Worm (Caenorhabditis elegans): ENCODE results near the gene F41H10.1.

The F41H10.1 gene

ce11 chrIV:5354124-5354523 lies 28.6 kb upstream of the F41H10.1 start, which contains the start of gene Y4C6B.1:
Gene Y4C6B.1, plus strand, starts transcription at chrIV:5354488.
- TF ChIP-seq unc-55 (GFP tag; optimal IDR thresholded peaks at IDR 0.05) (peak; percentile 16), lsy-2 (tag; optimal IDR thresholded peaks at IDR 0.05) (peak in 1 of 2 experiments; percentile 87), crh-2 (tag; optimal IDR thresholded peaks at IDR 0.05) (no peak)

ce11 chrIV:5354564-5354963 lies 28.1 kb upstream of the F41H10.1 start:
- no peak for TF ChIP-seq R02D3.7 (tag; optimal IDR thresholded peaks at IDR 0.05)
- TF ChIP-seq unc-55 (GFP tag; optimal IDR thresholded peaks at IDR 0.05), result no peak
- TF ChIP-seq sma-3 (GFP tag; optimal IDR thresholded peaks at IDR 0.05), result no peak
- no peak for TF ChIP-seq nhr-25 (tag; optimal IDR thresholded peaks at IDR 0.05)
- TF ChIP-seq crh-2 (tag; optimal IDR thresholded peaks at IDR 0.05), result no peak
- no peak for TF ChIP-seq F13H6.1 (tag; optimal IDR thresholded peaks at IDR 0.05)
- TF ChIP-seq nhr-6 (tag; optimal IDR thresholded peaks at IDR 0.05), result no peak
- no peak for TF ChIP-seq nhr-237 (tag; optimal IDR thresholded peaks at IDR 0.05)
- TF ChIP-seq snpc-4 (tag; optimal IDR thresholded peaks at IDR 0.05), result no peak
- TF ChIP-seq egl-27 (tag; optimal IDR thresholded peaks at IDR 0.05), result no peak
- no peak for TF ChIP-seq fos-1 (tag; optimal IDR thresholded peaks at IDR 0.05)
- no peak for TF ChIP-seq mdl-1 (tag; optimal IDR thresholded peaks at IDR 0.05)
- TF ChIP-seq gmeb-1 (tag; optimal IDR thresholded peaks at IDR 0.05), result no peak
- no peak for TF ChIP-seq blmp-1 (tag; optimal IDR thresholded peaks at IDR 0.05; ENCODE audit: insufficient read depth)
- no peak for TF ChIP-seq nhr-12 (tag; optimal IDR thresholded peaks at IDR 0.05)
- no peak for TF ChIP-seq lin-11 (tag; optimal IDR thresholded peaks at IDR 0.05)

- TF ChIP-seq ceh-82 (tag; optimal IDR thresholded peaks at IDR 0.05) (no peak), aly-2 (tag; optimal IDR thresholded peaks at IDR 0.05) (no peak), snpc-4 (tag; optimal IDR thresholded peaks at IDR 0.05) (no peak), ztf-4 (tag; optimal IDR thresholded peaks at IDR 0.05) (no peak), nhr-21 (tag; optimal IDR thresholded peaks at IDR 0.05) (no peak), unc-62 (GFP tag; optimal IDR thresholded peaks at IDR 0.05) (no peak), nhr-12 (tag; optimal IDR thresholded peaks at IDR 0.05) (no peak), nhr-237 (tag; optimal IDR thresholded peaks at IDR 0.05) (no peak), ceh-16 (tag; optimal IDR thresholded peaks at IDR 0.05) (no peak), F13H6.1 (tag; optimal IDR thresholded peaks at IDR 0.05) (no peak), ZK546.5 (tag; optimal IDR thresholded peaks at IDR 0.05) (no peak), mab-5 (tag; optimal IDR thresholded peaks at IDR 0.05) (no peak), sem-4 (tag; optimal IDR thresholded peaks at IDR 0.05) (no peak), nhr-6 (tag; optimal IDR thresholded peaks at IDR 0.05) (no peak), C34F6.9 (tag; optimal IDR thresholded peaks at IDR 0.05) (no peak), unc-39 (tag; optimal IDR thresholded peaks at IDR 0.05) (no peak), Y55F3AM.14 (GFP tag; optimal IDR thresholded peaks at IDR 0.05) (no peak), skn-1 (tag; optimal IDR thresholded peaks at IDR 0.05) (no peak), nhr-23 (tag; optimal IDR thresholded peaks at IDR 0.05) (no peak)
Measured at ce11 chrIV:5360533-5360932, 22.2 kb upstream of the F41H10.1 start, which contains the start of gene F41H10.5. Gene F41H10.5, plus strand, starts transcription at chrIV:5360907.

- TF ChIP-seq F13H6.1 (tag; optimal IDR thresholded peaks at IDR 0.05) (peak; percentile 69), nhr-10 (tag; optimal IDR thresholded peaks at IDR 0.05) (no peak), sem-4 (tag; optimal IDR thresholded peaks at IDR 0.05) (peak; percentile 37), nhr-129 (tag; optimal IDR thresholded peaks at IDR 0.05) (peak; percentile 76), unc-62 (GFP tag; optimal IDR thresholded peaks at IDR 0.05) (no peak), nhr-21 (tag; optimal IDR thresholded peaks at IDR 0.05) (peak; percentile 55), egl-27 (tag; optimal IDR thresholded peaks at IDR 0.05) (peak; percentile 24), ama-1 (optimal IDR thresholded peaks at IDR 0.05) (no peak), unc-55 (GFP tag; optimal IDR thresholded peaks at IDR 0.05) (peak; percentile 75), dmd-4 (tag; optimal IDR thresholded peaks at IDR 0.05) (no peak), ceh-16 (tag; optimal IDR thresholded peaks at IDR 0.05) (no peak), mdl-1 (tag; optimal IDR thresholded peaks at IDR 0.05) (peak in 1 of 2 experiments; percentile 29), ZK546.5 (tag; optimal IDR thresholded peaks at IDR 0.05) (no peak), nhr-77 (tag; optimal IDR thresholded peaks at IDR 0.05) (no peak), skn-1 (tag; optimal IDR thresholded peaks at IDR 0.05) (no peak), gmeb-1 (tag; optimal IDR thresholded peaks at IDR 0.05) (peak; percentile 80), unc-39 (tag; optimal IDR thresholded peaks at IDR 0.05) (no peak), nhr-11 (tag; optimal IDR thresholded peaks at IDR 0.05) (no peak), mab-5 (tag; optimal IDR thresholded peaks at IDR 0.05) (peak; percentile 47), R02D3.7 (tag; optimal IDR thresholded peaks at IDR 0.05) (peak; percentile 13), mbf-1 (tag; optimal IDR thresholded peaks at IDR 0.05) (no peak), crh-2 (tag; optimal IDR thresholded peaks at IDR 0.05) (peak; percentile 72), lsy-2 (tag; optimal IDR thresholded peaks at IDR 0.05) (peak; percentile 70 to 91), lin-39 (tag; optimal IDR thresholded peaks at IDR 0.05) (no peak), alr-1 (tag; optimal IDR thresholded peaks at IDR 0.05) (no peak), elt-3 (tag; optimal IDR thresholded peaks at IDR 0.05) (no peak), sma-9 (GFP tag; optimal IDR thresholded peaks at IDR 0.05) (peak; percentile 83), sma-9 (tag; optimal IDR thresholded peaks at IDR 0.05) (no peak), nhr-25 (tag; optimal IDR thresholded peaks at IDR 0.05) (peak; percentile 87), Y55F3AM.14 (GFP tag; optimal IDR thresholded peaks at IDR 0.05) (no peak), elt-1 (tag; optimal IDR thresholded peaks at IDR 0.05) (no peak), lin-11 (tag; optimal IDR thresholded peaks at IDR 0.05) (peak; percentile 14), aly-2 (tag; optimal IDR thresholded peaks at IDR 0.05) (no peak), nhr-12 (tag; optimal IDR thresholded peaks at IDR 0.05) (no peak), ceh-82 (tag; optimal IDR thresholded peaks at IDR 0.05) (no peak), nhr-237 (tag; optimal IDR thresholded peaks at IDR 0.05) (no peak), ztf-1 (GFP tag; conservative IDR thresholded peaks at IDR 0.05) (no peak)
Measured at ce11 chrIV:5364135-5364609, 18.5 kb upstream of the F41H10.1 start, which contains the start of the genes hda-6 and F41H10.4. Gene hda-6, minus strand, starts transcription at chrIV:5364306. Gene F41H10.4, plus strand, starts transcription at chrIV:5364559.
